Worm (Caenorhabditis elegans) whole organism, late embryonic: ENCODE measurements around the gene Y51A2A.16.

ENCODE experiments used
- ama-1 ChIP-seq: fragments of 150-350 bp; optimal IDR thresholded peaks from 2 replicates; lab custom pipeline; 2014
- ceh-14 ChIP-seq: sonication (generic microtip); optimal IDR thresholded peaks from 2 replicates; lab custom pipeline; 2016; ENCODE audit warnings: missing genotype, missing genetic modification characterization, missing compliant biosample characterization
- ceh-34 ChIP-seq: sonication (generic microtip); optimal IDR thresholded peaks from 2 replicates; lab custom pipeline; 2016; ENCODE audit warnings: mild to moderate bottlenecking, missing genetic modification characterization, missing compliant biosample characterization
- elt-2 ChIP-seq: sonication (generic microtip); optimal IDR thresholded peaks from 2 replicates; lab custom pipeline; 2016; ENCODE audit warnings: missing genetic modification reagents, missing genetic modification characterization, missing compliant biosample characterization
- elt-4 ChIP-seq: sonication (generic microtip); optimal IDR thresholded peaks from 2 replicates; lab custom pipeline; 2016; ENCODE audit warnings: missing genetic modification characterization, missing compliant biosample characterization
- fax-1 ChIP-seq: sonication (generic microtip); optimal IDR thresholded peaks from 2 replicates; lab custom pipeline; 2016; ENCODE audit warnings: missing genotype, missing genetic modification characterization, missing compliant biosample characterization
- lin-11 ChIP-seq: fragments of 200-800 bp; sonication (Bioruptor generic); optimal IDR thresholded peaks from 2 replicates; lab custom pipeline; 2018; ENCODE audit warnings: mild to moderate bottlenecking, missing genetic modification characterization, missing compliant biosample characterization
- nhr-11 ChIP-seq: fragments of 150-350 bp; optimal IDR thresholded peaks from 2 replicates; lab custom pipeline; 2014; ENCODE audit warnings: missing biosample characterization, missing genetic modification characterization
- pqm-1 ChIP-seq: sonication (generic microtip); optimal IDR thresholded peaks from 2 replicates; lab custom pipeline; 2016; ENCODE audit warnings: missing genetic modification characterization, missing compliant biosample characterization
- tbx-7 ChIP-seq: sonication (generic microtip); optimal IDR thresholded peaks from 2 replicates; lab custom pipeline; 2016; ENCODE audit warnings: missing genotype, missing genetic modification characterization, missing compliant biosample characterization
- unc-86 ChIP-seq: sonication (generic microtip); optimal IDR thresholded peaks from 2 replicates; lab custom pipeline; 2016; ENCODE audit warnings: missing genetic modification characterization, missing compliant biosample characterization

DNA sequence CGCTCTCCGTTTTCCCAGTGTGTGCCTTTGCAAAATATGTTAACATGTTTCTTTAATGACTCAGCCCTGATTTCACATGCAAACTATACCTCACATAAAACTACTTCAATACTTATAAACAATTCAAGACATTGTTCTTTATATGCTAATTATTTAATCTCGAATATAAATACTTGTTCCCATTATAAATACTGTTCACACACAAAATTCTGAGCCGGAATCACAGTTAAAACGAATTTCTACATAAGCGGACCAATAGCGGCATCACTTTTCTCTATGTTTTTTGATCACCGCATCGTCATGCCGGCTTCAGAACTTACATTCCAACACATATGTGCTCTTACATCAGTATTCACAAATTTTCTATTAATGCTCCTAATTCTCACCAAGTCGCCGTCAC lies 26.2 kb downstream of the Y51A2A.16 start, which contains the start of gene R10E8.5:
- no peak for TF ChIP-seq elt-4 (tag; lab: Kevin White, UChicago)
- no peak for TF ChIP-seq pqm-1 (tag; lab: Kevin White, UChicago)
- TF ChIP-seq unc-86 (tag; lab: Kevin White, UChicago) = no peak
- TF ChIP-seq lin-11 (tag; lab: Kevin White, UChicago) = no peak
- TF ChIP-seq tbx-7 (tag; lab: Kevin White, UChicago) = no peak
- TF ChIP-seq ceh-34 (tag; lab: Kevin White, UChicago) = no peak
- no peak for TF ChIP-seq ama-1 (lab: Kevin White, UChicago)
- no peak for TF ChIP-seq fax-1 (tag; lab: Kevin White, UChicago)
- no peak for TF ChIP-seq nhr-11
- TF ChIP-seq elt-2 (tag; lab: Kevin White, UChicago) = no peak
- no peak for TF ChIP-seq ceh-14 (tag; lab: Kevin White, UChicago)
